Worm (Caenorhabditis elegans) whole organism, early embryonic: Measurements from ENCODE around the gene C31B8.16.

Experiments used
- F13C5.2 ChIP-seq: sonication (generic microtip); optimal IDR thresholded peaks from 2 replicates; lab custom pipeline; 2017; ENCODE audit warnings: mild to moderate bottlenecking, missing genetic modification characterization, inconsistent platforms, missing compliant biosample characterization
- aly-1 ChIP-seq: sonication (generic microtip); optimal IDR thresholded peaks from 2 replicates; lab custom pipeline; 2016; ENCODE audit warnings: missing genetic modification characterization, missing compliant biosample characterization
- ama-1 ChIP-seq: fragments of 150-350 bp; optimal IDR thresholded peaks from 2 replicates; lab custom pipeline; 2014
- ceh-13 ChIP-seq: fragments of 200-800 bp; sonication (Bioruptor generic); optimal IDR thresholded peaks from 2 replicates; lab custom pipeline; 2018; ENCODE audit warnings: mild to moderate bottlenecking, missing genetic modification characterization, missing compliant biosample characterization
- ceh-36 ChIP-seq: sonication (generic microtip); optimal IDR thresholded peaks from 2 replicates; lab custom pipeline; 2016; ENCODE audit warnings: missing genetic modification characterization, inconsistent platforms, missing compliant biosample characterization
- flt-1 ChIP-seq: fragments of 200-800 bp; sonication (Bioruptor generic); IDR thresholded peaks from 2 replicates; pipeline ENCODE4 v1.3.6; 2022; ENCODE audit warnings: missing genetic modification characterization, missing compliant biosample characterization
- hnd-1 ChIP-seq: sonication (generic microtip); optimal IDR thresholded peaks from 2 replicates; lab custom pipeline; 2016; ENCODE audit warnings: missing genetic modification characterization, missing compliant biosample characterization

- no peak for TF ChIP-seq ceh-36 (tag; lab: Kevin White, UChicago)
- TF ChIP-seq ceh-13, result no peak
- TF ChIP-seq hnd-1 (tag; lab: Kevin White, UChicago), result no peak
- no peak for TF ChIP-seq aly-1
- TF ChIP-seq flt-1 (GFP tag; lab: Robert Waterston, UW), result no peak
- TF ChIP-seq ama-1 (lab: Kevin White, UChicago), result no peak
- no peak for TF ChIP-seq F13C5.2 (tag; lab: Kevin White, UChicago)
Measured at ce11 chrV:2909525-2909924, 20.3 kb upstream of the C31B8.16 start, which contains the start of gene zmp-3.
